Worm (Caenorhabditis elegans): ENCODE data around the gene jmjd-1.1.

ce11 chrII:11810436-11810835, 4.1 kb downstream of the jmjd-1.1 start, which contains the start of gene F43G6.7:
- TF ChIP-seq tbx-37 (GFP tag; conservative IDR thresholded peaks at IDR 0.05), result no peak
- no peak for TF ChIP-seq flt-1 (GFP tag; IDR thresholded peaks at IDR 0.05)
- no peak for TF ChIP-seq B0310.2 (tag; optimal IDR thresholded peaks at IDR 0.05)
- TF ChIP-seq hnd-1 (tag; optimal IDR thresholded peaks at IDR 0.05), result no peak
- no peak for TF ChIP-seq hmg-4 (GFP tag; optimal IDR thresholded peaks at IDR 0.05)
- TF ChIP-seq ama-1 (optimal IDR thresholded peaks at IDR 0.05), result no peak
- TF ChIP-seq tbx-11 (GFP tag; IDR thresholded peaks at IDR 0.05), result no peak
